Worm (Caenorhabditis elegans) whole organism, young adult: ENCODE data around the gene K10D11.5.

ENCODE experiments used
- B0035.1 ChIP-seq: sonication (generic microtip); optimal IDR thresholded peaks from 2 replicates; lab custom pipeline; 2016; ENCODE audit warnings: missing genetic modification characterization, mild to moderate bottlenecking, missing compliant biosample characterization, missing genotype, missing genetic modification reagents
- B0336.3 ChIP-seq: fragments of 200-800 bp; sonication (Bioruptor generic); IDR thresholded peaks from 2 replicates; pipeline ENCODE4 v1.3.6; 2022; ENCODE audit warnings: missing genetic modification characterization, missing compliant biosample characterization
- F37B4.10 ChIP-seq: fragments of 200-800 bp; sonication (Bioruptor generic); IDR thresholded peaks from 2 replicates; pipeline ENCODE4 v1.3.6; 2022; ENCODE audit warnings: missing genetic modification characterization, missing compliant biosample characterization
- F57A8.1 ChIP-seq: fragments of 200-800 bp; sonication (Bioruptor generic); optimal IDR thresholded peaks from 2 replicates; lab custom pipeline; 2018; ENCODE audit warnings: mild to moderate bottlenecking, missing genetic modification characterization, moderate library complexity, missing compliant biosample characterization
- Y53F4B.3 ChIP-seq: fragments of 200-800 bp; sonication (Bioruptor generic); IDR thresholded peaks from 2 replicates; pipeline ENCODE4 v1.3.6; 2022; ENCODE audit warnings: missing genetic modification reagents, missing genetic modification characterization, missing compliant biosample characterization
- Y53G8AR.9 ChIP-seq: fragments of 200-800 bp; sonication (Bioruptor generic); conservative IDR thresholded peaks from 2 replicates; pipeline ENCODE4 v1.3.6; 2022; ENCODE audit warnings: missing genetic modification reagents, missing genetic modification characterization, missing compliant biosample characterization
- Y67H2A.10 ChIP-seq: fragments of 200-800 bp; sonication (Bioruptor generic); conservative IDR thresholded peaks from 2 replicates; pipeline ENCODE4 v1.3.6; 2022; ENCODE audit warnings: missing genetic modification reagents, missing genetic modification characterization, missing compliant biosample characterization
- Y95B8A.8 ChIP-seq: fragments of 200-800 bp; sonication (Bioruptor generic); IDR thresholded peaks from 2 replicates; pipeline ENCODE4 v1.3.6; 2022; ENCODE audit warnings: missing genetic modification reagents, missing genetic modification characterization, missing compliant biosample characterization
- atf-7 ChIP-seq: sonication (generic microtip); optimal IDR thresholded peaks from 2 replicates; lab custom pipeline; 2017; ENCODE audit warnings: mild to moderate bottlenecking, missing genetic modification characterization, missing compliant biosample characterization
- attf-5 ChIP-seq: fragments of 200-800 bp; sonication (Bioruptor generic); optimal IDR thresholded peaks from 2 replicates; lab custom pipeline; 2018; ENCODE audit warnings: mild to moderate bottlenecking, missing genetic modification characterization, missing compliant biosample characterization
- cebp-1 ChIP-seq, 2 experiments: fragments of 200-800 bp in 1 of 2; sonication (Bioruptor generic) in 1 of 2; sonication (generic microtip) in 1 of 2; IDR thresholded peaks in 1 of 2; optimal IDR thresholded peaks in 1 of 2; 2 replicates each; pipeline versions ENCODE4 v1.3.6 to Lab custom; 2017 to 2022; ENCODE audit warnings: missing compliant biosample characterization in 2 of 2, missing genetic modification characterization in 2 of 2, mild to moderate bottlenecking in 1 of 2, missing genetic modification reagents in 1 of 2, moderate library complexity in 1 of 2
- cebp-2 ChIP-seq: fragments of 200-800 bp; sonication (Bioruptor generic); IDR thresholded peaks from 2 replicates; pipeline ENCODE4 v1.3.6; 2022; ENCODE audit warnings: missing genetic modification characterization, missing compliant biosample characterization
- ceh-58 ChIP-seq: fragments of 200-800 bp; sonication (Bioruptor generic); IDR thresholded peaks from 2 replicates; pipeline ENCODE4 v1.3.6; 2022; ENCODE audit warnings: missing genetic modification characterization, missing compliant biosample characterization
- ceh-91 ChIP-seq: fragments of 200-800 bp; sonication (Bioruptor generic); IDR thresholded peaks from 2 replicates; pipeline ENCODE4 v1.3.6; 2022; ENCODE audit warnings: missing genetic modification reagents, missing genetic modification characterization, missing compliant biosample characterization
- die-1 ChIP-seq: sonication (generic microtip); optimal IDR thresholded peaks from 2 replicates; lab custom pipeline; 2016; ENCODE audit warnings: missing genotype, mild to moderate bottlenecking, missing genetic modification characterization, missing compliant biosample characterization
- egl-18 ChIP-seq: fragments of 200-800 bp; sonication (Bioruptor generic); IDR thresholded peaks from 2 replicates; pipeline ENCODE4 v1.3.6; 2022; ENCODE audit warnings: missing genetic modification reagents, missing genetic modification characterization, missing compliant biosample characterization
- gei-17 ChIP-seq: fragments of 200-800 bp; sonication (Bioruptor generic); optimal IDR thresholded peaks from 2 replicates; lab custom pipeline; 2018; ENCODE audit warnings: mild to moderate bottlenecking, missing genetic modification characterization, missing compliant biosample characterization
- hmg-20 ChIP-seq: fragments of 200-800 bp; sonication (Bioruptor generic); IDR thresholded peaks from 2 replicates; pipeline ENCODE4 v1.3.6; 2022; ENCODE audit warnings: missing genetic modification reagents, missing genetic modification characterization, missing compliant biosample characterization
- hrde-1 ChIP-seq: sonication (generic microtip); optimal IDR thresholded peaks from 2 replicates; lab custom pipeline; 2016; ENCODE audit warnings: missing genetic modification characterization, mild to moderate bottlenecking, missing compliant biosample characterization, moderate library complexity, missing genotype, missing genetic modification reagents, borderline replicate concordance
- let-526 ChIP-seq: fragments of 200-800 bp; sonication (Bioruptor generic); IDR thresholded peaks from 2 replicates; pipeline ENCODE4 v1.3.6; 2022; ENCODE audit warnings: missing genetic modification reagents, missing genetic modification characterization, missing compliant biosample characterization
- lin-35 ChIP-seq, 3 experiments: fragments of 150-350 bp in 2 of 3; sonication (generic microtip) in 1 of 3; optimal IDR thresholded peaks; 2 replicates each; lab custom pipeline; 2014 to 2018; ENCODE audit warnings: missing biosample characterization in 3 of 3, missing genetic modification characterization in 3 of 3, missing genetic modification reagents in 3 of 3
- madf-6 ChIP-seq: fragments of 200-800 bp; sonication (Bioruptor generic); IDR thresholded peaks from 2 replicates; pipeline ENCODE4 v1.3.6; 2022; ENCODE audit warnings: missing genetic modification reagents, missing genetic modification characterization, missing compliant biosample characterization
- nhr-120 ChIP-seq: fragments of 200-800 bp; sonication (Bioruptor generic); IDR thresholded peaks from 2 replicates; pipeline ENCODE4 v1.3.6; 2022; ENCODE audit warnings: missing genetic modification characterization, missing compliant biosample characterization
- nhr-179 ChIP-seq: sonication (generic microtip); optimal IDR thresholded peaks from 2 replicates; lab custom pipeline; 2016; ENCODE audit warnings: mild to moderate bottlenecking, missing genetic modification characterization, missing compliant biosample characterization
- nhr-80 ChIP-seq: sonication (generic microtip); optimal IDR thresholded peaks from 2 replicates; lab custom pipeline; 2016; ENCODE audit warnings: missing genetic modification characterization, missing compliant biosample characterization
- pha-4 ChIP-seq: fragments of 150-350 bp; sonication (generic microtip); optimal IDR thresholded peaks from 2 replicates; lab custom pipeline; 2014; ENCODE audit warnings: missing biosample characterization, missing genetic modification reagents, missing genetic modification characterization
- sdz-38 ChIP-seq: sonication (generic microtip); optimal IDR thresholded peaks from 2 replicates; lab custom pipeline; 2016; ENCODE audit warnings: missing genotype, missing genetic modification characterization, missing compliant biosample characterization
- snpc-1.3 ChIP-seq: sonication (generic microtip); optimal IDR thresholded peaks from 2 replicates; lab custom pipeline; 2017; ENCODE audit warnings: missing genetic modification characterization, mild to moderate bottlenecking, missing compliant biosample characterization, antibody characterized with exemption, moderate library complexity, missing genotype, missing genetic modification reagents; ENCODE audit not compliant: insufficient read depth
- snpc-4 ChIP-seq, 5 experiments: fragments of 150-350 bp in 1 of 5; sonication (generic microtip) in 4 of 5; optimal IDR thresholded peaks; 2 replicates each; lab custom pipeline; 2014 to 2018; ENCODE audit warnings: missing genetic modification characterization in 5 of 5, missing biosample characterization in 3 of 5, antibody characterized with exemption in 2 of 5, mild to moderate bottlenecking in 2 of 5, missing compliant biosample characterization in 2 of 5, missing genotype in 2 of 5, moderate library complexity in 2 of 5, missing genetic modification reagents in 1 of 5
- tbp1 ChIP-seq: fragments of 200-800 bp; sonication (Bioruptor generic); optimal IDR thresholded peaks from 2 replicates; lab custom pipeline; 2018; ENCODE audit warnings: mild to moderate bottlenecking, missing genetic modification characterization, missing compliant biosample characterization
- unc-62 ChIP-seq: fragments of 150-350 bp; optimal IDR thresholded peaks from 2 replicates; lab custom pipeline; 2014; ENCODE audit warnings: missing biosample characterization, missing genetic modification reagents, missing genetic modification characterization
- zfh-2 ChIP-seq: fragments of 200-800 bp; sonication (Bioruptor generic); conservative IDR thresholded peaks from 2 replicates; pipeline ENCODE4 v1.3.6; 2022; ENCODE audit warnings: missing genetic modification reagents, missing genetic modification characterization, missing compliant biosample characterization
- ztf-18 ChIP-seq: sonication (generic microtip); optimal IDR thresholded peaks from 2 replicates; lab custom pipeline; 2016; ENCODE audit warnings: missing genotype, mild to moderate bottlenecking, missing genetic modification characterization, missing compliant biosample characterization
- ztf-26 ChIP-seq: sonication (generic microtip); optimal IDR thresholded peaks from 2 replicates; lab custom pipeline; 2017; ENCODE audit warnings: missing genetic modification characterization, missing compliant biosample characterization
- ztf-3 ChIP-seq: fragments of 200-800 bp; sonication (Bioruptor generic); optimal IDR thresholded peaks from 2 replicates; lab custom pipeline; 2018; ENCODE audit warnings: mild to moderate bottlenecking, missing genetic modification characterization, missing compliant biosample characterization

Gene K10D11.5

ce11 chrIV:13032153-13032552, 40.5 kb upstream of the K10D11.5 start:
- TF ChIP-seq egl-18 (GFP tag; lab: Robert Waterston, UW) (no peak), nhr-80 (tag; lab: Kevin White, UChicago) (peak; percentile 29), cebp-1 (GFP tag; IDR thresholded peaks at IDR 0.05; lab: Robert Waterston, UW) (no peak), cebp-1 (tag; optimal IDR thresholded peaks at IDR 0.05; lab: Kevin White, UChicago) (peak; percentile 4)

- no peak for TF ChIP-seq tbp1 (GFP tag; lab: Kevin White, UChicago)
- TF ChIP-seq attf-5 (GFP tag; lab: Kevin White, UChicago): no peak
- no peak for TF ChIP-seq die-1
- peak; percentile 2 for TF ChIP-seq ztf-18
- TF ChIP-seq zfh-2 (GFP tag; lab: Robert Waterston, UW): peak; percentile 38; the same call in 1 of the 2 replicates
- TF ChIP-seq Y53F4B.3 (GFP tag; lab: Robert Waterston, UW): no peak
- 0 out of 2 replicates have a peak, but pooled peaks have one; percentile 9 for TF ChIP-seq madf-6 (GFP tag; lab: Robert Waterston, UW)
- 0 out of 2 replicates have a peak, but pooled peaks have one; percentile 20 for TF ChIP-seq Y53G8AR.9
- no peak for TF ChIP-seq hmg-20 (GFP tag; lab: Robert Waterston, UW)
Measured at ce11 chrIV:13030467-13031299, 39.0 kb upstream of the K10D11.5 start.

- TF ChIP-seq B0336.3: peak; percentile 36; the same call in 1 of the 2 replicates
- TF ChIP-seq let-526 (GFP tag; lab: Robert Waterston, UW): no peak
- no peak for TF ChIP-seq gei-17 (GFP tag; lab: Kevin White, UChicago)
- no peak for TF ChIP-seq F57A8.1
- no peak for TF ChIP-seq snpc-4 (GFP tag; optimal IDR thresholded peaks at IDR 0.05; lab: Kevin White, UChicago)
- TF ChIP-seq snpc-4 (tag; optimal IDR thresholded peaks at IDR 0.05; lab: Kevin White, UChicago): no peak
- TF ChIP-seq atf-7 (tag; lab: Kevin White, UChicago): no peak
- no peak for TF ChIP-seq cebp-1 (GFP tag; IDR thresholded peaks at IDR 0.05; lab: Robert Waterston, UW)
- TF ChIP-seq cebp-1 (tag; optimal IDR thresholded peaks at IDR 0.05; lab: Kevin White, UChicago): no peak
- TF ChIP-seq ceh-58: no peak
- no peak for TF ChIP-seq tbp1 (GFP tag; lab: Kevin White, UChicago)
- TF ChIP-seq madf-6 (GFP tag; lab: Robert Waterston, UW): no peak
- TF ChIP-seq pha-4 (tag; lab: Kevin White, UChicago): no peak
- TF ChIP-seq F37B4.10 (GFP tag; lab: Robert Waterston, UW): no peak
- TF ChIP-seq nhr-120: no peak
- no peak for TF ChIP-seq Y53G8AR.9
- TF ChIP-seq ztf-26 (tag; lab: Kevin White, UChicago): no peak
- 0 out of 2 replicates have a peak, but pooled peaks have one; percentile 59 for TF ChIP-seq cebp-2 (GFP tag; lab: Robert Waterston, UW)
- peak; percentile 65 for TF ChIP-seq zfh-2 (GFP tag; lab: Robert Waterston, UW)
Measured at ce11 chrIV:13029674-13030466, 38.2 kb upstream of the K10D11.5 start.

ce11 chrIV:13028746-13029673, 37.4 kb upstream of the K10D11.5 start:
- TF ChIP-seq ceh-58 (no peak), madf-6 (GFP tag; lab: Robert Waterston, UW) (peak; percentile 89), ztf-3 (no peak), lin-35 (GFP tag; optimal IDR thresholded peaks at IDR 0.05; lab: Kevin White, UChicago) (peak in 1 of 3 experiments; percentile 67), ceh-91 (peak; percentile 76), Y95B8A.8 (no peak), unc-62 (no peak), sdz-38 (no peak), tbp1 (GFP tag; lab: Kevin White, UChicago) (peak; percentile 19), Y67H2A.10 (GFP tag; lab: Robert Waterston, UW) (no peak), Y53F4B.3 (GFP tag; lab: Robert Waterston, UW) (no peak), snpc-1.3 (tag; lab: Kevin White, UChicago) (no peak), B0035.1 (tag; lab: Kevin White, UChicago) (no peak), nhr-179 (tag; lab: Kevin White, UChicago) (no peak), hrde-1 (no peak), snpc-4 (GFP tag; optimal IDR thresholded peaks at IDR 0.05; lab: Kevin White, UChicago) (peak; percentile 14), snpc-4 (tag; optimal IDR thresholded peaks at IDR 0.05; lab: Kevin White, UChicago) (peak in 1 of 4 experiments; percentile 36)
